Worm (Caenorhabditis elegans): ENCODE results near the gene paf-2.

- TF ChIP-seq W03F9.2 (tag; optimal IDR thresholded peaks at IDR 0.05), result no peak
- no peak for TF ChIP-seq dao-5 (tag; optimal IDR thresholded peaks at IDR 0.05)
- no peak for TF ChIP-seq him-1 (tag; optimal IDR thresholded peaks at IDR 0.05)
Observed at ce11 chrX:4303200-4303599, 5.7 kb upstream of the paf-2 start.
